Worm (Caenorhabditis elegans) whole organism, young adult: ENCODE measurements around the gene ZK856.6.

Source experiments
- B0261.1 ChIP-seq: sonication (generic microtip); optimal IDR thresholded peaks from 2 replicates; lab custom pipeline; 2016; ENCODE audit warnings: mild to moderate bottlenecking, missing genetic modification characterization, moderate library complexity, missing compliant biosample characterization
- D2030.7 ChIP-seq: fragments of 200-800 bp; sonication (Bioruptor generic); IDR thresholded peaks from 2 replicates; pipeline ENCODE4 v1.3.6; 2022; ENCODE audit warnings: missing genetic modification reagents, missing genetic modification characterization, missing compliant biosample characterization
- F23B12.7 ChIP-seq: sonication (generic microtip); optimal IDR thresholded peaks from 2 replicates; lab custom pipeline; 2017; ENCODE audit warnings: missing genetic modification characterization, mild to moderate bottlenecking, missing compliant biosample characterization, antibody characterized with exemption, moderate library complexity; ENCODE audit not compliant: insufficient read depth
- F37B4.10 ChIP-seq: fragments of 200-800 bp; sonication (Bioruptor generic); IDR thresholded peaks from 2 replicates; pipeline ENCODE4 v1.3.6; 2022; ENCODE audit warnings: missing genetic modification characterization, missing compliant biosample characterization
- Y53G8AR.9 ChIP-seq: fragments of 200-800 bp; sonication (Bioruptor generic); conservative IDR thresholded peaks from 2 replicates; pipeline ENCODE4 v1.3.6; 2022; ENCODE audit warnings: missing genetic modification reagents, missing genetic modification characterization, missing compliant biosample characterization
- Y56A3A.18 ChIP-seq: fragments of 200-800 bp; sonication (Bioruptor generic); IDR thresholded peaks from 2 replicates; pipeline ENCODE4 v1.3.6; 2022; ENCODE audit warnings: missing genetic modification reagents, missing genetic modification characterization, missing compliant biosample characterization
- akir-1 ChIP-seq: fragments of 200-800 bp; sonication (Bioruptor generic); optimal IDR thresholded peaks from 2 replicates; lab custom pipeline; 2018; ENCODE audit warnings: mild to moderate bottlenecking, missing genetic modification characterization, moderate library complexity, missing compliant biosample characterization
- attf-6 ChIP-seq: fragments of 200-800 bp; sonication (Bioruptor generic); IDR thresholded peaks from 2 replicates; pipeline ENCODE4 v1.3.6; 2022; ENCODE audit warnings: missing genetic modification reagents, missing genetic modification characterization, missing compliant biosample characterization
- ccch-3 ChIP-seq: fragments of 200-800 bp; sonication (Bioruptor generic); optimal IDR thresholded peaks from 2 replicates; lab custom pipeline; 2018; ENCODE audit warnings: mild to moderate bottlenecking, missing genetic modification characterization, missing compliant biosample characterization
- cebp-1 ChIP-seq, 2 experiments: fragments of 200-800 bp in 1 of 2; sonication (Bioruptor generic) in 1 of 2; sonication (generic microtip) in 1 of 2; IDR thresholded peaks in 1 of 2; optimal IDR thresholded peaks in 1 of 2; 2 replicates each; pipeline versions ENCODE4 v1.3.6 to Lab custom; 2017 to 2022; ENCODE audit warnings: missing compliant biosample characterization in 2 of 2, missing genetic modification characterization in 2 of 2, mild to moderate bottlenecking in 1 of 2, missing genetic modification reagents in 1 of 2, moderate library complexity in 1 of 2
- cebp-2 ChIP-seq: fragments of 200-800 bp; sonication (Bioruptor generic); IDR thresholded peaks from 2 replicates; pipeline ENCODE4 v1.3.6; 2022; ENCODE audit warnings: missing genetic modification characterization, missing compliant biosample characterization
- ceh-40 ChIP-seq: fragments of 200-800 bp; sonication (Bioruptor generic); IDR thresholded peaks from 2 replicates; pipeline ENCODE4 v1.3.6; 2022; ENCODE audit warnings: missing genetic modification characterization, missing compliant biosample characterization
- ceh-58 ChIP-seq: fragments of 200-800 bp; sonication (Bioruptor generic); IDR thresholded peaks from 2 replicates; pipeline ENCODE4 v1.3.6; 2022; ENCODE audit warnings: missing genetic modification characterization, missing compliant biosample characterization
- die-1 ChIP-seq: sonication (generic microtip); optimal IDR thresholded peaks from 2 replicates; lab custom pipeline; 2016; ENCODE audit warnings: missing genotype, mild to moderate bottlenecking, missing genetic modification characterization, missing compliant biosample characterization
- dox-1 ChIP-seq: fragments of 200-800 bp; sonication (Bioruptor generic); IDR thresholded peaks from 2 replicates; pipeline ENCODE4 v1.3.6; 2022; ENCODE audit warnings: missing genetic modification reagents, missing genetic modification characterization, missing compliant biosample characterization
- dpff-1 ChIP-seq: sonication (generic microtip); optimal IDR thresholded peaks from 2 replicates; lab custom pipeline; 2017; ENCODE audit warnings: mild to moderate bottlenecking, missing genetic modification characterization, missing compliant biosample characterization
- dpl-1 ChIP-seq: fragments of 150-350 bp; optimal IDR thresholded peaks from 2 replicates; lab custom pipeline; 2014; ENCODE audit warnings: missing biosample characterization, missing genetic modification reagents, missing genetic modification characterization
- egl-44 ChIP-seq: fragments of 200-800 bp; sonication (Bioruptor generic); IDR thresholded peaks from 2 replicates; pipeline ENCODE4 v1.3.6; 2022; ENCODE audit warnings: missing genetic modification reagents, missing genetic modification characterization, missing compliant biosample characterization
- fkh-3 ChIP-seq: sonication (generic microtip); optimal IDR thresholded peaks from 2 replicates; lab custom pipeline; 2016; ENCODE audit warnings: mild to moderate bottlenecking, missing genetic modification characterization, missing compliant biosample characterization
- him-1 ChIP-seq: sonication (generic microtip); optimal IDR thresholded peaks from 2 replicates; lab custom pipeline; 2016; ENCODE audit warnings: missing genotype, missing genetic modification reagents, missing genetic modification characterization, missing compliant biosample characterization
- hmg-1.2 ChIP-seq: fragments of 200-800 bp; sonication (Bioruptor generic); IDR thresholded peaks from 2 replicates; pipeline ENCODE4 v1.3.6; 2022; ENCODE audit warnings: missing genetic modification reagents, missing genetic modification characterization, missing compliant biosample characterization
- let-526 ChIP-seq: fragments of 200-800 bp; sonication (Bioruptor generic); IDR thresholded peaks from 2 replicates; pipeline ENCODE4 v1.3.6; 2022; ENCODE audit warnings: missing genetic modification reagents, missing genetic modification characterization, missing compliant biosample characterization
- lin-26 ChIP-seq: fragments of 200-800 bp; sonication (Bioruptor generic); IDR thresholded peaks from 2 replicates; pipeline ENCODE4 v1.3.6; 2022; ENCODE audit warnings: missing genetic modification reagents, missing genetic modification characterization, missing compliant biosample characterization
- lin-35 ChIP-seq, 3 experiments: fragments of 150-350 bp in 2 of 3; sonication (generic microtip) in 1 of 3; optimal IDR thresholded peaks; 2 replicates each; lab custom pipeline; 2014 to 2018; ENCODE audit warnings: missing biosample characterization in 3 of 3, missing genetic modification characterization in 3 of 3, missing genetic modification reagents in 3 of 3
- madf-8 ChIP-seq: fragments of 200-800 bp; sonication (Bioruptor generic); conservative IDR thresholded peaks from 2 replicates; pipeline ENCODE4 v1.3.6; 2022; ENCODE audit warnings: missing genetic modification reagents, missing genetic modification characterization, missing compliant biosample characterization
- mel-28 ChIP-seq: sonication (generic microtip); optimal IDR thresholded peaks from 2 replicates; lab custom pipeline; 2016; ENCODE audit warnings: borderline replicate concordance, mild to moderate bottlenecking, missing genetic modification characterization, missing compliant biosample characterization
- nfya-2 ChIP-seq: fragments of 200-800 bp; sonication (Bioruptor generic); IDR thresholded peaks from 2 replicates; pipeline ENCODE4 v1.3.6; 2022; ENCODE audit warnings: missing genetic modification reagents, missing genetic modification characterization, missing compliant biosample characterization
- nfyb-1 ChIP-seq: fragments of 200-800 bp; sonication (Bioruptor generic); IDR thresholded peaks from 2 replicates; pipeline ENCODE4 v1.3.6; 2022; ENCODE audit warnings: missing genetic modification reagents, missing genetic modification characterization, missing compliant biosample characterization
- nhr-179 ChIP-seq: sonication (generic microtip); optimal IDR thresholded peaks from 2 replicates; lab custom pipeline; 2016; ENCODE audit warnings: mild to moderate bottlenecking, missing genetic modification characterization, missing compliant biosample characterization
- nhr-27 ChIP-seq: fragments of 200-800 bp; sonication (Bioruptor generic); optimal IDR thresholded peaks from 2 replicates; lab custom pipeline; 2018; ENCODE audit warnings: mild to moderate bottlenecking, missing genetic modification characterization, moderate library complexity, missing compliant biosample characterization
- pbrm-1 ChIP-seq: fragments of 200-800 bp; sonication (Bioruptor generic); IDR thresholded peaks from 2 replicates; pipeline ENCODE4 v1.3.6; 2022; ENCODE audit warnings: missing genetic modification reagents, missing genetic modification characterization, missing compliant biosample characterization
- rec-8 ChIP-seq, 2 experiments: sonication (generic microtip); optimal IDR thresholded peaks; 2 replicates each; lab custom pipeline; 2016; ENCODE audit warnings: mild to moderate bottlenecking in 2 of 2, missing genetic modification characterization in 2 of 2, missing genetic modification reagents in 2 of 2, missing genotype in 2 of 2, missing biosample characterization in 1 of 2, missing compliant biosample characterization in 1 of 2, moderate library complexity in 1 of 2
- sea-2 ChIP-seq: fragments of 200-800 bp; sonication (Bioruptor generic); IDR thresholded peaks from 2 replicates; pipeline ENCODE4 v1.3.6; 2022; ENCODE audit warnings: missing genetic modification characterization, missing compliant biosample characterization
- snpc-3.4 ChIP-seq: sonication (generic microtip); optimal IDR thresholded peaks from 2 replicates; lab custom pipeline; 2017; ENCODE audit warnings: missing genetic modification characterization, mild to moderate bottlenecking, missing compliant biosample characterization, antibody characterized with exemption, moderate library complexity, missing genotype, missing genetic modification reagents
- tbp1 ChIP-seq: fragments of 200-800 bp; sonication (Bioruptor generic); optimal IDR thresholded peaks from 2 replicates; lab custom pipeline; 2018; ENCODE audit warnings: mild to moderate bottlenecking, missing genetic modification characterization, missing compliant biosample characterization
- tbx-9 ChIP-seq: sonication (generic microtip); optimal IDR thresholded peaks from 2 replicates; lab custom pipeline; 2016; ENCODE audit warnings: borderline replicate concordance, missing genetic modification characterization, inconsistent platforms, missing compliant biosample characterization
- tlf-1 ChIP-seq: fragments of 200-800 bp; sonication (Bioruptor generic); optimal IDR thresholded peaks from 2 replicates; lab custom pipeline; 2018; ENCODE audit warnings: mild to moderate bottlenecking, missing genetic modification characterization, missing compliant biosample characterization
- zfh-2 ChIP-seq: fragments of 200-800 bp; sonication (Bioruptor generic); conservative IDR thresholded peaks from 2 replicates; pipeline ENCODE4 v1.3.6; 2022; ENCODE audit warnings: missing genetic modification reagents, missing genetic modification characterization, missing compliant biosample characterization
- zim-3 ChIP-seq: sonication (generic microtip); optimal IDR thresholded peaks from 2 replicates; lab custom pipeline; 2017; ENCODE audit warnings: mild to moderate bottlenecking, missing genetic modification characterization, moderate library complexity, missing compliant biosample characterization
- ztf-18 ChIP-seq: sonication (generic microtip); optimal IDR thresholded peaks from 2 replicates; lab custom pipeline; 2016; ENCODE audit warnings: missing genotype, mild to moderate bottlenecking, missing genetic modification characterization, missing compliant biosample characterization
- ztf-22 ChIP-seq: fragments of 200-800 bp; sonication (Bioruptor generic); optimal IDR thresholded peaks from 2 replicates; lab custom pipeline; 2018; ENCODE audit warnings: mild to moderate bottlenecking, missing genetic modification characterization, moderate library complexity, missing compliant biosample characterization
- ztf-26 ChIP-seq: sonication (generic microtip); optimal IDR thresholded peaks from 2 replicates; lab custom pipeline; 2017; ENCODE audit warnings: missing genetic modification characterization, missing compliant biosample characterization

Gene ZK856.6

ce11 chrV:10246443-10246885 is 48.0 kb downstream of the ZK856.6 start (continued):
- no peak for TF ChIP-seq nfya-2 (GFP tag; lab: Robert Waterston, UW)
- no peak for TF ChIP-seq ztf-26 (tag; lab: Kevin White, UChicago)
- no peak for TF ChIP-seq tlf-1 (GFP tag; lab: Kevin White, UChicago)
- no peak for TF ChIP-seq zim-3
- TF ChIP-seq him-1 (tag; lab: Kevin White, UChicago): no peak
- TF ChIP-seq ceh-58 (GFP tag; lab: Robert Waterston, UW): no peak
- TF ChIP-seq ztf-22: no peak
- no peak for TF ChIP-seq sea-2 (GFP tag; lab: Robert Waterston, UW)
- no peak for TF ChIP-seq nhr-179 (tag; lab: Kevin White, UChicago)
- TF ChIP-seq tbp1 (GFP tag; lab: Kevin White, UChicago): no peak
- no peak for TF ChIP-seq ceh-40 (GFP tag; lab: Robert Waterston, UW)

ce11 chrV:10246967-10247366 is 48.5 kb downstream of the ZK856.6 start:
- TF ChIP-seq let-526 (GFP tag; lab: Robert Waterston, UW) (peak; percentile 10; the same call in 1 of the 2 replicates), mel-28 (tag; lab: Kevin White, UChicago) (no peak), D2030.7 (GFP tag; lab: Robert Waterston, UW) (0 out of 2 replicates have a peak, but pooled peaks have one; percentile 5), egl-44 (0 out of 2 replicates have a peak, but pooled peaks have one; percentile 47), ceh-40 (GFP tag; lab: Robert Waterston, UW) (0 out of 2 replicates have a peak, but pooled peaks have one; percentile 48), dpl-1 (GFP tag; lab: Kevin White, UChicago) (no peak), cebp-1 (GFP tag; IDR thresholded peaks at IDR 0.05; lab: Robert Waterston, UW) (no peak), cebp-1 (tag; optimal IDR thresholded peaks at IDR 0.05; lab: Kevin White, UChicago) (no peak), dox-1 (GFP tag; lab: Robert Waterston, UW) (0 out of 2 replicates have a peak, but pooled peaks have one; percentile 9), die-1 (tag; lab: Kevin White, UChicago) (no peak), lin-26 (peak; percentile 44; the same call in 1 of the 2 replicates), zfh-2 (GFP tag; lab: Robert Waterston, UW) (peak; percentile 82), ztf-18 (tag; lab: Kevin White, UChicago) (no peak), hmg-1.2 (peak; percentile 17; the same call in 1 of the 2 replicates), nfyb-1 (GFP tag; lab: Robert Waterston, UW) (0 out of 2 replicates have a peak, but pooled peaks have one; percentile 25)

ce11 chrV:10247673-10248239 is 49.3 kb downstream of the ZK856.6 start:
- TF ChIP-seq nhr-27 (tag; lab: Kevin White, UChicago) (no peak), F23B12.7 (tag; lab: Kevin White, UChicago) (no peak), F37B4.10 (GFP tag; lab: Robert Waterston, UW) (no peak), egl-44 (no peak), pbrm-1 (no peak), fkh-3 (tag; lab: Kevin White, UChicago) (no peak), ccch-3 (GFP tag; lab: Kevin White, UChicago) (no peak), cebp-2 (GFP tag; lab: Robert Waterston, UW) (no peak), rec-8 (tag; optimal IDR thresholded peaks at IDR 0.05; lab: Kevin White, UChicago) (no peak), akir-1 (GFP tag; lab: Kevin White, UChicago) (no peak), Y56A3A.18 (no peak), dpff-1 (tag; lab: Kevin White, UChicago) (no peak), snpc-3.4 (tag; lab: Kevin White, UChicago) (no peak), madf-8 (GFP tag; lab: Robert Waterston, UW) (no peak), attf-6 (GFP tag; lab: Robert Waterston, UW) (no peak), Y53G8AR.9 (GFP tag; lab: Robert Waterston, UW) (no peak), tbx-9 (tag; lab: Kevin White, UChicago) (no peak), B0261.1 (no peak), lin-35 (GFP tag; optimal IDR thresholded peaks at IDR 0.05; lab: Kevin White, UChicago) (no peak), die-1 (tag; lab: Kevin White, UChicago) (no peak)
